Worm (Caenorhabditis elegans): ENCODE data around the gene Y73B6BL.23.

The Y73B6BL.23 gene

ce11 chrIV:6415149-6415548, 3.7 kb downstream of the Y73B6BL.23 start, which contains the start of gene exos-2:
Gene exos-2, plus strand, starts transcription at chrIV:6415478.
- TF ChIP-seq unc-62 (GFP tag; optimal IDR thresholded peaks at IDR 0.05) = no peak

- TF ChIP-seq unc-62 (GFP tag; optimal IDR thresholded peaks at IDR 0.05) = no peak
Measured at ce11 chrIV:6413482-6413881, 5.4 kb downstream of the Y73B6BL.23 start, which contains the start of gene nlp-71. Gene nlp-71, minus strand, starts transcription at chrIV:6413582.

- no peak for TF ChIP-seq unc-62 (GFP tag; optimal IDR thresholded peaks at IDR 0.05)
Measured at ce11 chrIV:6404871-6405270, 14.0 kb downstream of the Y73B6BL.23 start, which contains the start of gene srv-13. Gene srv-13, plus strand, starts transcription at chrIV:6405171.

- TF ChIP-seq unc-62 (GFP tag; optimal IDR thresholded peaks at IDR 0.05) = no peak
Measured at ce11 chrIV:6403399-6403798, 15.5 kb downstream of the Y73B6BL.23 start.

ce11 chrIV:6402386-6402905, 16.4 kb downstream of the Y73B6BL.23 start, which contains the start of gene sfrp-1:
Gene sfrp-1, minus strand, starts transcription at chrIV:6402436.
- no peak for TF ChIP-seq unc-62 (GFP tag; optimal IDR thresholded peaks at IDR 0.05)

ce11 chrIV:6395190-6395589, 23.7 kb downstream of the Y73B6BL.23 start:
- no peak for TF ChIP-seq unc-62 (GFP tag; optimal IDR thresholded peaks at IDR 0.05)

ce11 chrIV:6393329-6393728, 25.6 kb downstream of the Y73B6BL.23 start:
- no peak for TF ChIP-seq unc-62 (GFP tag; optimal IDR thresholded peaks at IDR 0.05)

- no peak for TF ChIP-seq unc-62 (GFP tag; optimal IDR thresholded peaks at IDR 0.05)
Measured at ce11 chrIV:6391566-6391965, 27.3 kb downstream of the Y73B6BL.23 start.

ce11 chrIV:6388550-6388949, 30.3 kb downstream of the Y73B6BL.23 start:
- no peak for TF ChIP-seq unc-62 (GFP tag; optimal IDR thresholded peaks at IDR 0.05)

ce11 chrIV:6385010-6385409, 33.9 kb downstream of the Y73B6BL.23 start:
- no peak for TF ChIP-seq unc-62 (GFP tag; optimal IDR thresholded peaks at IDR 0.05)

- TF ChIP-seq unc-62 (GFP tag; optimal IDR thresholded peaks at IDR 0.05) = no peak
Measured at ce11 chrIV:6383970-6384369, 34.9 kb downstream of the Y73B6BL.23 start, which contains the start of gene shl-1. Gene shl-1, minus strand, starts transcription at chrIV:6384070.

ce11 chrIV:6378398-6378797, 40.5 kb downstream of the Y73B6BL.23 start:
- TF ChIP-seq unc-62 (GFP tag; optimal IDR thresholded peaks at IDR 0.05) = no peak

- TF ChIP-seq unc-62 (GFP tag; optimal IDR thresholded peaks at IDR 0.05) = no peak
Measured at ce11 chrIV:6377335-6378069, 41.4 kb downstream of the Y73B6BL.23 start.

ce11 chrIV:6376473-6377115, 42.3 kb downstream of the Y73B6BL.23 start, which contains the start of the genes hrpf-2 and bli-6:
Gene hrpf-2, minus strand, starts transcription at chrIV:6376523.
Gene bli-6, plus strand, starts transcription at chrIV:6377065.
- TF ChIP-seq unc-62 (GFP tag; optimal IDR thresholded peaks at IDR 0.05) = no peak

- no peak for TF ChIP-seq unc-62 (GFP tag; optimal IDR thresholded peaks at IDR 0.05)
Measured at ce11 chrIV:6373721-6374120, 45.2 kb downstream of the Y73B6BL.23 start.

- no peak for TF ChIP-seq unc-62 (GFP tag; optimal IDR thresholded peaks at IDR 0.05)
Measured at ce11 chrIV:6372993-6373392, 45.9 kb downstream of the Y73B6BL.23 start, which contains the start of gene smg-3. Gene smg-3, minus strand, starts transcription at chrIV:6373093.
